Worm (Caenorhabditis elegans) whole organism, dauer: ENCODE results near the gene F53F4.11.

ENCODE experiments used
- unc-62 ChIP-seq: sonication (generic microtip); optimal IDR thresholded peaks from 2 replicates; lab custom pipeline; 2017; ENCODE audit warnings: missing biosample characterization, missing genetic modification reagents, missing genetic modification characterization

Gene F53F4.11

DNA sequence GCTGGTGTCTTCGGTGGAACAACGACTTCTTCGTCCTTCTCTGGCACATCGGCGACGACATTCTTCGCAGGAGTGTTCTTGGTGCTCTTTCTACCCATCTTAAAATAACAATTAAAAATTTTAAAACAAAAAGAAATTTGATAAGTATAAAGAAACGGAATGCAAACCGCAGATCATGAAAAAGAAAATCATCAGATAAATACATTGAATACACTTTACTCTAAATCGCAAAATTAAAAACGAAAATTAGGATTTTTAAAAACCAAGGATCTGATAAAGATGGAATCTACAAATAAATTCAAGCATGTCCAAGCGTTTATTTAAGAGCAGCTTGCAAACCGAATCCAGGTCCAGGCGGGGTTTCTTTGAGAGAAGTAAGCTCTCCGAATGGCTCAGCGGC is at the start of gene F53F4.11:
F53F4.11 (minus strand) TSS at position 101 of the 400 bp plus-strand sequence.
- no peak for TF ChIP-seq unc-62 (GFP tag; lab: Kevin White, UChicago)

DNA sequence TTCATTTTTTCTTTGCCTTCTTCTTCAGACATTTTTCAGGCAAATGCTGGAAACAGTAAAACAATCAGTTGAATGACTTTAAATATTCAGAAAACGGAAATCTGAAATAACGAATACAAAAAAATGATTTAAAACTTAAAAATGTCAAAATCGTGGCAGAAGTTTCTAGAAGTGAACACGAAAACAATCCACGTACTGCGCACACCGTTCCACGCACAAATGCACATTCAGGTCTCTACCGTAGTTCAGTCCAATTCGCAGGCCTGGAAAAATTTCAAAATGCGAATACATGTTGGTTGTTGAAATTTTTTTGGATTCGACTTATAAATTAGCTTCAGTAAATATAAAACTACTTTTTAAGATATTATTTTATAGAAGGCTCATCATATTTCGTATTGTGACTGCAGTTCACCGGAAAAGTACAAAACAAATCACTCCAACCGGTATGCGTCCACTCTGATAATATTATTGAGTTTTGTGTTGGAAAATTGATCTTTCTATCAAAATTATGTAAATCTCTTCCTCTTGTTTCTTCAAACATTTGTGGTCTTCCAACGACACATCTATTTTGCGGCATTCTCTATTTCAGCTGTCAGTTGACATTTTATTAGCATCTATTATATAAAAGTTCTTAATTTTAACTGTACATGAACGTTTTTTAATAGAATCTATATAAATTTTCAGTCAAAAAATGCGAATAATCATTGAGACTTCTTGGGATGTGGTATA is 47.8 kb upstream of the F53F4.11 start, which contains the start of the genes mip-2 and F58G11.4:
mip-2 (minus strand) TSS at position 48 of the 729 bp plus-strand sequence.
F58G11.4 (plus strand) TSS at position 679 of the 729 bp plus-strand sequence.
- TF ChIP-seq unc-62 (GFP tag; lab: Kevin White, UChicago), result no peak

DNA sequence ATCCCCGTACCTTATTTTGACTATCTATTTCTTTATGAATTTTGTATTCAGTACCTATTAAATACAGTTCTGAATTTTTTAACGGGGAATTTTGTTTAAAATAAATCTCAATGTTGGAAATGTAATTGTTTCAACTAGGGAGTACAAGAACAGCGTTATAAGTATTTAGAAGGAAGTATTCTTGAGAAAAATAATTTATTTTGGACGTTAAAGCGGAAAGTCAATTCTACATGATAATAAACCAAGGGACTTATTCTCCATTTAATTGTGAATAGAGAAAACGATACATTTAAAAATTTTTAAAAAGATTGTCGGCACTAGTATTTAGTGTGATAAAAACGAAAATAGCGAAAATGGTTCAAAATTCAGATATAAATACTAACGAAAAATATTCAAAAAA is 44.8 kb upstream of the F53F4.11 start:
- TF ChIP-seq unc-62 (GFP tag; lab: Kevin White, UChicago), result no peak

DNA sequence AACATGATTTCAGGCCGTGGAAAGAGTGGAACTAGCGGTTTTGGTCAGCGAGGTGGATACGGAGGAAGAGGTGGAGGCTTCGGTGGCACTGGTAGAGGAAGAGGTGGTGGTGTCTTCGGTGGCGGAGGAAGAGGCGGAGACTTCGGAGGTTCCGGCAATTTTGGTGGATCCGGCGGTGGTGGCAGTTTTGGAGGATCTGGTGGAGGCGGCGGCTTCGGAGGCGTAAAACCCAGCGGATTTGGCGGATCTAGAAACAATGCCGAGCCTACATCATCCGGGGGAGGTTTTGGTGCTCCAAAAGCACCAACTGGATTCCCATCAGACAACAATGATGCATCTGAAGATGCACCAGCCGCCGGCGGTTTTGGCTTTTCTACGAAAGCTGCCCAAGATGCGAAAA is 44.0 kb upstream of the F53F4.11 start:
- no peak for TF ChIP-seq unc-62 (GFP tag; lab: Kevin White, UChicago)

DNA sequence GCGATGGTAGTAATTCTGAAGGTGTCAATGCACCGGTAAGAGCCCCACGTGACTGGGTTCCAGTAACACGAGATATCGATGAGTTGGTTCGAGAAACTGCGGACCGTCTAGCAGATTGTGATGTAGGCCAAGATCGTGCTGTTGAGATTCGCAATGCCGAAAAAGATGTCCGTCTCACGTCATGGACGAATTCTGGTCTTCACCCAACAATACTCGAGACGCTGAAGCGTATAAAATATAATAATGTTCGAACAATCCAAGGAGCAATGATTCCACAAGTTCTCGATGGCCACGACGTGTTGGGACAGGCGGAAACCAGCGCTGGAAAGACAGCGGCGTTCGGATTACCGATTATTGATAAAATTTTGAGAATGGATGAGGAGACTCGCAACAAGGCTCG is 42.1 kb upstream of the F53F4.11 start:
- no peak for TF ChIP-seq unc-62 (GFP tag; lab: Kevin White, UChicago)

DNA sequence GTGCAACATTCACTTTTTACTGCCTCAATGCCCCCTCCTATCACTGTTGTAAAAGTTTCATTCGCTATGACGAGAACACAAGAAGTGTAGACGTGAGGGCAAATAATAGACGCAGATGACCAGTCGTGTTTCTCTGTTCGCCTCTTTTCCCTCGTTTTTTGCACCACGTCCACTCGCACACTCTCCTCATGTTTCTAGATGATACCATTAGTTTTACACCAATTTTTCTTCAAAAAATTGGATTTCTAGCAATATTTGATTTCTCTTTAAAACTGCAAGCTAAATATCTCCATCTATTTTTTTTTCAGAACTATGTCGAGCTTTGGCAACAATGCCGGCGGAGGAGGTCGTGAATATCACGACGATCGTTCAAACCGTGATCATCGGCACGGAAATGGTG is 40.8 kb upstream of the F53F4.11 start, which contains the start of gene rde-12:
rde-12 (plus strand) TSS at position 301 of the 400 bp plus-strand sequence.
- TF ChIP-seq unc-62 (GFP tag; lab: Kevin White, UChicago), result no peak

DNA sequence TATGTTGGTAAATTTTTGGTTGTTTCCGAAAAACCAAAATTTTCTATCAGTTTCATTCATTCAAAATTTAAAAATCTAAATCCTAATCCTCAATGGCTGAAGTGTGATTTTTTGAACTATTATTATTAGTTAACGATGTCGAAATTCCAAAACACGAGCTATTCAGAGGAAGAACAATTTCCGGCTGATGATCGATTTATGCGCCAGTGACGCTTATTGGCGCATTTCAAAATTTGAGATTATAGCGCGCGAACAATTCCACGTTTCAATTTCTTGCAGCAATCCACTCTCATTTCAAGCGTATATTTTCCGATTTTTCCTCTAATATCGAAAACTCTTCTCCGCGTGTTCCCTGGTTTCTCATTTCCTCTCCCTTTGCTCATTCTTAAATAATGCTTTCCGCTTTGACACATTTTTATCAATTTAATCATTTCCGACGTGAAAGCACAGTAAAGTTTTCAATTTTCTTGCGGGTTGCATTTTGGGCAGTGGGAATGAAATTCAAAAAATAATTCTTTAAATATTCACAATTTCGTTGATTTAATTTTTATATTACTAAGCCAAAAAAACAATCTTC is 40.1 kb upstream of the F53F4.11 start:
- TF ChIP-seq unc-62 (GFP tag; lab: Kevin White, UChicago), result no peak

DNA sequence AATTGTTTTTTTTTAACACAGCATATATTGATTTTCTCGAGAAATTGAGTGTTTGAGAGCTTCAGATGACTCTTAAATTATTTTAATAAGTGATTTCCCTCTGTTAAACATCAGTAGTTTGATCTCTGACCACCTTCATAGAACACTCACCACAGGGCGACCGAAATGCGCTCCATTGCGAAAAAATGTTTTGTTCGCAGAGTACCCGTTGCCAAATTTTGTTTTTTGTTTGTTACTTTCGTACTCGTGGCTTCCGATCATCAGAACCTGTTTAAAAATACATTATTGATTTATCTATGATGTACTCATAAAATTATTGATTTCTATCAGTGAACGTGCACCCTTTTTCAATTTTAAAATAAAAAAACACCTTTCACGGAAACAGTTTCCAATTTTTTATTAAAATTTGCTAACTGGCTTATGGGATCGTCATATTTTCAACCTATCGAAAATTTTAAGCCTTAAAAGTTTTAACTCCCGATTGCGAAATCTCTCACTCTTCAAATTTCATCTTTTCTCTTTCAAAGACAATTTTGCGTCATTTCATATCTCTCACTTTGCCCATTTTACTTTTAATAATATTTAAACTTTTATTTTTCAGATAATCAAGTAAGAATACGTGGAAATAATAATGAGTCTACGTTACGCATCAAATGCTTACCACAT is 36.5 kb upstream of the F53F4.11 start, which contains the start of gene letm-1:
letm-1 (plus strand) TSS at position 598 of the 666 bp plus-strand sequence.
- no peak for TF ChIP-seq unc-62 (GFP tag; lab: Kevin White, UChicago)

DNA sequence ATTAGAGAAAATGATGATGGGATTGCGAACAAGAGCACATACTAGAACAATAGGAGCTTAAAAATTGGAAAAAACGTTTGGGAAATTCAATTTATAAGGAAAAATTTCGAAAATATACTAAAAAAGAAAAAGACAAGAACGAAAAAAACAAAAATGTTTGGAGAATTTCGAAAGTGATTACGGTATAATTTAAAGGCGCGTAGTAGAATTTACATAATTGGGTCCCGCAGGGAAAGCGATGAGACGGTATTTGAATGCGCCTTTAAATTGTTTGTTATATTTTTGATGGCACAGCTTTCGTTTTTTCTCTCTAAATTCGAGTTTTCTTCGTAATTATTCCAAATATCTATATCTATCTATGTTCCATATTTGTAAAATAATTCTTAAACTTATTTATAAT is 35.8 kb upstream of the F53F4.11 start:
- no peak for TF ChIP-seq unc-62 (GFP tag; lab: Kevin White, UChicago)

DNA sequence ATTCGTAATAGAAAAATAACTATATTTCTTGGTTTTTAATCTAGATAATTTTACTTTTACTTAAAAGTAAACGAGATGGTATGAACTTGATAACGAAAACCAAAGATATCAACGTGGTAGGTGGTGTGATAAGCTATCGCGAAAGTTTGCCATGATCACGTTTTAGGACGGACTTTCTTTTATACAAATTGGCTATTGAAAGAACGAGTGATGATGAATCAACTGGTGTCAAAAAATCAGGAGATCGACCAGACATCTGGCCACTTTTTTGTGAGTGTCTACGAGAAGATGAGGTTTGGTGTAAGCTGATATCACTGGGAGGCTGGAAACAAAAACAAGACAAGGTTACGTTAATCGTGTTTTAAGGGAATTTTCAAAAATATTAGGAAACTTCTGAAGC is 34.9 kb upstream of the F53F4.11 start:
- TF ChIP-seq unc-62 (GFP tag; lab: Kevin White, UChicago), result no peak

DNA sequence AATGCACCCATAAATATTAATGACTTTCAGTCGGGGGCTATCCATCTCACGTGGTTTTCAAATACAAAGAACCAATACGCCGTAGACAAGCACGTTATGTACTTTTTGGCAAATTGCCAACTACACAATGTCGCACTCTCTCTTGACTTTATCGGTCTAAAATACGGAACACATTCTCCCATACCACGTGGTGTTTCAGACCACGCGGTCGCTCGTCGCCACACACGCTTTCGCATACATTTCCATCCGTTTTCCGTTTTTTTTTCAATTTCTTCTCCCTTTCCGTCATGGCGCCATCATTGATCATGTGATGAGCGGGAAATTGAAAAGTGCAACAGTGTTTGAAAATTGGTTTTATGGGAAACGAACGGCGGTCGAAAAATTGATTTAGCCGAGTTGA is 34.3 kb upstream of the F53F4.11 start:
- no peak for TF ChIP-seq unc-62 (GFP tag; lab: Kevin White, UChicago)

DNA sequence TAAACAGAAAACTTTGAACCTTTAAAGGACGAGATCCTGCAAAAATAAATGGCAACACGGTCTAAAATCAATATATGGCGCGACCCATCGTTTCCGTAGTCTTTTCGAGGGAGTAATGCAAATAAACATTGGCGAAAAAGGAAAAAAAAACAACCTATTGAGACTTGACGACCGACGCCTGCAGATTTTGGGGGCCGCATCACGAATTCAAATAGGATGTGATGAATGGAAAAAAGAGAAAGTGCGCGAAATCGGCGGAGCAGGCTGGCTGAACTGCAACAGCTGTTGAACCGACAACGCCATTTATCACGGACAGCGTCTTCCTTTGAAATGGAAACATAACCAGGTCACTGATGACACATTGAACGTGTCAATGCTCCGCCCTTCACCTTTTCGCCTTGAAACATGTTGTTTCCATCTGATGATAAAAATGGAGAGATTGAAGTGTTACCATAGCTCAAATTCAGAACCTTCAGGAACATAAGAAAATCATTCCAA is 33.6 kb upstream of the F53F4.11 start:
- no peak for TF ChIP-seq unc-62 (GFP tag; lab: Kevin White, UChicago)

DNA sequence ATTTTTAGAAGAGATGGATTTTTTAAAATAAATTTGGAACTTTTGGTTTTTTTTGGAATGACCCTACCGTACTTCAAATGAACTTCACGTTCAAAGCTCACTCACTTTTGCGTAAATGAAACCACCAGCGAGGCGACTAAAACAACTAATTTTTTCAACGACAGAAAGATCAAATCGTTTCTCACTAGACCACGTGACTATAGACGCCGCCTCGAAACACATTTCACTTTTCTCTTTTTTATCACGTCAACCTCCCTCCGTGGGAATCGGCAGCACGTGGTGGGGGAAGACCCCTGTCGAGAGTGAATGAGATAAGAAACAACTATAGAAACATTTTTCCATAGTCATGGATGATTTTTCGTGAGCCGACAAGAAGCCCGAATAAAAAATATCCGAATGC is 33.0 kb upstream of the F53F4.11 start:
- TF ChIP-seq unc-62 (GFP tag; lab: Kevin White, UChicago), result no peak

DNA sequence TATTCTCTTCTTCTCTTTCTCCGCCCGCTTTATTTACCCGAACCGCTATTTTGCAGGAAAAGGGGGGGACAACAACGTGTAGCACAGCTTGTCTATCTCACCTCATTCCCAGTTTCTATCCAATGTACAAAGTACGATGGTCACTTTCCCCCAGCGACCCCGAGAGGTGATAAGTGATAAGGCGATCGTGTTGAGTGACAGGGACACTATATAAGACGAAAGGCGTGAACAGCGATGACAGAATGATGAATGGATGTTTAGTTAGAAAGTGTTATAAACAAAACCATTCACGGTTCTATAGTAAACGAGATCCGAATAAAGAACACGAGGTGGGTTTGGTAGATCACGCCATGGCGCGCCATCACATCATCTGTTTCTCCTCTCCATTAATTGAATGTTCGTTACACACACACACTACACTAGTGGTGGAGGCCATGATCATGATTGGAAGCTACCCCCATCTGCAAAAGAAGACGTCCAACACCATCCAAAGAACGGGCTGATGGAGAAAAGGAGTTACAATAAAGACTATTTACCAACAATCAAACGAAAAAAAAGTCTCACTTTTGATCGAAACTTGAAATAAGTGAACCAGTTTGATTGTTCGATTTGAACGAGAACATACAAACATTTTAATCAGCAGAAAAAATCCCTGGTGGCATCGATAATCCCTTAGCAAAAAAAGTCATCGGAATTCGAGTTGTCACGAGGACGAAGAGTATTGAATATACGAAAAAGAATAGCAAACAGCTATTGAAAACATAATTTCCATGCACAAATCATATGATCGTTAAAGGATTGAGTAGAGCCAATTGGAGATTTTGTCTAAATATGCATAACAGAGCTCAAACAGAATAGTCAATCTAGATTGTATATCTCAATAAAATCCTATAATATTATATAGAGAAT is 32.3 kb upstream of the F53F4.11 start:
- no peak for TF ChIP-seq unc-62 (GFP tag; lab: Kevin White, UChicago)

DNA sequence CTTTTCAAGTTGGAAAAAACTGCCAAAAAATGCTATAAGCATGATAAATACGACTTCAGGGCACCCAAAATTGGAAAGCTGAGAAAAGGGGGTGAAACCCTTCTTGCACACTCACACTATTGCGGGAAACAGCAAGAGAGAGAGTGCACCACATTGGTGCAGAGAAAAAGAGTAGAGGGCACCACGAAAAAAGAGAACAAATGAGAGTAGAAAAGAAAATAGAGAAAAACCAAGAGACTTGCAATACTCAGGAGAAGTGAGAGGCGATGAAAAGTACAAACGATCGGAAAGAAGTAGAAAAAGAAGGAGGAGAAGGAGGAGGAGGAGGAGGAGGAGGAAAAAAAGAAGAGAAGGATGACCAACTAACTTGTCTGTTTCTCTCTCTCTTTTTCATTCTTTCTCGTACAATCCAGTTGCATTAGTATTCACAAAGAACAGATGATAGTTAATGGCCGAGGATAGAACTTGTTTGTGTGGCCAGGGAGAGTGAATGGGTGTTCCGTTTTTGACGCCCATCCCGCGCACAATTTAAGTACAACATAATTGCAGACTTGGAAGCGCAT is 31.0 kb upstream of the F53F4.11 start:
- no peak for TF ChIP-seq unc-62 (GFP tag; lab: Kevin White, UChicago)
